Worm (Caenorhabditis elegans) whole organism, young adult: Measurements from ENCODE around the gene glb-29.
A peak's percentile ranks its signal among the peaks of the same experiment; 100 is the strongest.

Experiments
- B0019.2 ChIP-seq: fragments of 200-800 bp; sonication (Bioruptor generic); conservative IDR thresholded peaks from 2 replicates; pipeline ENCODE4 v1.3.6; 2022; ENCODE audit warnings: missing genetic modification reagents, missing genetic modification characterization, missing compliant biosample characterization
- C17E4.6 ChIP-seq: fragments of 200-800 bp; sonication (Bioruptor generic); IDR thresholded peaks from 2 replicates; pipeline ENCODE4 v1.3.6; 2022; ENCODE audit warnings: missing genetic modification reagents, missing genetic modification characterization, missing compliant biosample characterization
- F10E7.11 ChIP-seq: sonication (generic microtip); optimal IDR thresholded peaks from 2 replicates; lab custom pipeline; 2017; ENCODE audit warnings: mild to moderate bottlenecking, missing genetic modification characterization, moderate library complexity, missing compliant biosample characterization
- F22D6.2 ChIP-seq: sonication (generic microtip); optimal IDR thresholded peaks from 2 replicates; lab custom pipeline; 2016; ENCODE audit warnings: mild to moderate bottlenecking, missing genetic modification characterization, missing compliant biosample characterization
- F23B12.7 ChIP-seq: sonication (generic microtip); optimal IDR thresholded peaks from 2 replicates; lab custom pipeline; 2017; ENCODE audit warnings: missing genetic modification characterization, mild to moderate bottlenecking, missing compliant biosample characterization, antibody characterized with exemption, moderate library complexity; ENCODE audit not compliant: insufficient read depth
- F33H1.4 ChIP-seq: fragments of 200-800 bp; sonication (Bioruptor generic); IDR thresholded peaks from 2 replicates; pipeline ENCODE4 v1.3.6; 2022; ENCODE audit warnings: missing genetic modification reagents, missing genetic modification characterization, missing compliant biosample characterization
- F52B5.7 ChIP-seq: sonication (generic microtip); optimal IDR thresholded peaks from 2 replicates; lab custom pipeline; 2016; ENCODE audit warnings: mild to moderate bottlenecking, missing genetic modification characterization, missing compliant biosample characterization
- K11D2.4 ChIP-seq: fragments of 200-800 bp; sonication (Bioruptor generic); IDR thresholded peaks from 2 replicates; pipeline ENCODE4 v1.3.6; 2022; ENCODE audit warnings: missing genetic modification reagents, missing genetic modification characterization, missing compliant biosample characterization
- T26A5.8 ChIP-seq: sonication (generic microtip); optimal IDR thresholded peaks from 2 replicates; lab custom pipeline; 2016; ENCODE audit warnings: missing genetic modification characterization, missing compliant biosample characterization
- Y53F4B.3 ChIP-seq: fragments of 200-800 bp; sonication (Bioruptor generic); IDR thresholded peaks from 2 replicates; pipeline ENCODE4 v1.3.6; 2022; ENCODE audit warnings: missing genetic modification reagents, missing genetic modification characterization, missing compliant biosample characterization
- Y53G8AR.9 ChIP-seq: fragments of 200-800 bp; sonication (Bioruptor generic); conservative IDR thresholded peaks from 2 replicates; pipeline ENCODE4 v1.3.6; 2022; ENCODE audit warnings: missing genetic modification reagents, missing genetic modification characterization, missing compliant biosample characterization
- Y79H2A.3 ChIP-seq: fragments of 200-800 bp; sonication (Bioruptor generic); conservative IDR thresholded peaks from 2 replicates; pipeline ENCODE4 v1.3.6; 2022; ENCODE audit warnings: missing genetic modification reagents, missing genetic modification characterization, missing compliant biosample characterization
- akir-1 ChIP-seq: fragments of 200-800 bp; sonication (Bioruptor generic); optimal IDR thresholded peaks from 2 replicates; lab custom pipeline; 2018; ENCODE audit warnings: mild to moderate bottlenecking, missing genetic modification characterization, moderate library complexity, missing compliant biosample characterization
- ama-1 ChIP-seq, 3 experiments: fragments of 150-350 bp in 1 of 3; sonication (generic microtip) in 2 of 3; optimal IDR thresholded peaks; 2 replicates each; lab custom pipeline; 2014 to 2018; ENCODE audit warnings: missing biosample characterization in 2 of 3, missing genetic modification characterization in 2 of 3, missing genetic modification reagents in 2 of 3
- atf-7 ChIP-seq: sonication (generic microtip); optimal IDR thresholded peaks from 2 replicates; lab custom pipeline; 2017; ENCODE audit warnings: mild to moderate bottlenecking, missing genetic modification characterization, missing compliant biosample characterization
- bed-1 ChIP-seq: fragments of 200-800 bp; sonication (Bioruptor generic); IDR thresholded peaks from 2 replicates; pipeline ENCODE4 v1.3.6; 2022; ENCODE audit warnings: missing genetic modification reagents, missing genetic modification characterization, missing compliant biosample characterization
- cebp-1 ChIP-seq, 2 experiments: fragments of 200-800 bp in 1 of 2; sonication (Bioruptor generic) in 1 of 2; sonication (generic microtip) in 1 of 2; IDR thresholded peaks in 1 of 2; optimal IDR thresholded peaks in 1 of 2; 2 replicates each; pipeline versions ENCODE4 v1.3.6 to Lab custom; 2017 to 2022; ENCODE audit warnings: missing compliant biosample characterization in 2 of 2, missing genetic modification characterization in 2 of 2, mild to moderate bottlenecking in 1 of 2, missing genetic modification reagents in 1 of 2, moderate library complexity in 1 of 2
- ceh-58 ChIP-seq: fragments of 200-800 bp; sonication (Bioruptor generic); IDR thresholded peaks from 2 replicates; pipeline ENCODE4 v1.3.6; 2022; ENCODE audit warnings: missing genetic modification characterization, missing compliant biosample characterization
- ceh-91 ChIP-seq: fragments of 200-800 bp; sonication (Bioruptor generic); IDR thresholded peaks from 2 replicates; pipeline ENCODE4 v1.3.6; 2022; ENCODE audit warnings: missing genetic modification reagents, missing genetic modification characterization, missing compliant biosample characterization
- die-1 ChIP-seq: sonication (generic microtip); optimal IDR thresholded peaks from 2 replicates; lab custom pipeline; 2016; ENCODE audit warnings: missing genotype, mild to moderate bottlenecking, missing genetic modification characterization, missing compliant biosample characterization
- egrh-3 ChIP-seq: fragments of 200-800 bp; sonication (Bioruptor generic); IDR thresholded peaks from 2 replicates; pipeline ENCODE4 v1.3.6; 2022; ENCODE audit warnings: missing genetic modification reagents, missing genetic modification characterization, missing compliant biosample characterization
- him-1 ChIP-seq: sonication (generic microtip); optimal IDR thresholded peaks from 2 replicates; lab custom pipeline; 2016; ENCODE audit warnings: missing genotype, missing genetic modification reagents, missing genetic modification characterization, missing compliant biosample characterization
- hlh-12 ChIP-seq: sonication (generic microtip); optimal IDR thresholded peaks from 2 replicates; lab custom pipeline; 2016; ENCODE audit warnings: missing genetic modification characterization, missing compliant biosample characterization
- hlh-26 ChIP-seq: fragments of 200-800 bp; sonication (Bioruptor generic); conservative IDR thresholded peaks from 2 replicates; pipeline ENCODE4 v1.3.6; 2022; ENCODE audit warnings: missing genetic modification reagents, missing genetic modification characterization, missing compliant biosample characterization
- hmg-20 ChIP-seq: fragments of 200-800 bp; sonication (Bioruptor generic); IDR thresholded peaks from 2 replicates; pipeline ENCODE4 v1.3.6; 2022; ENCODE audit warnings: missing genetic modification reagents, missing genetic modification characterization, missing compliant biosample characterization
- let-607 ChIP-seq, 2 experiments: fragments of 200-800 bp in 1 of 2; sonication (Bioruptor generic) in 1 of 2; sonication (generic microtip) in 1 of 2; optimal IDR thresholded peaks; 2 replicates each; lab custom pipeline; 2016 to 2018; ENCODE audit warnings: mild to moderate bottlenecking in 2 of 2, missing compliant biosample characterization in 2 of 2, missing genetic modification characterization in 2 of 2, moderate library complexity in 2 of 2, missing genotype in 1 of 2
- lin-35 ChIP-seq, 3 experiments: fragments of 150-350 bp in 2 of 3; sonication (generic microtip) in 1 of 3; optimal IDR thresholded peaks; 2 replicates each; lab custom pipeline; 2014 to 2018; ENCODE audit warnings: missing biosample characterization in 3 of 3, missing genetic modification characterization in 3 of 3, missing genetic modification reagents in 3 of 3
- lsl-1 ChIP-seq: fragments of 200-800 bp; sonication (Bioruptor generic); optimal IDR thresholded peaks from 2 replicates; lab custom pipeline; 2018; ENCODE audit warnings: mild to moderate bottlenecking, missing genetic modification characterization, moderate library complexity, missing compliant biosample characterization
- lsy-27 ChIP-seq: sonication (generic microtip); optimal IDR thresholded peaks from 2 replicates; lab custom pipeline; 2017; ENCODE audit warnings: missing genetic modification characterization, mild to moderate bottlenecking, missing compliant biosample characterization, antibody characterized with exemption, missing genotype, borderline replicate concordance; ENCODE audit not compliant: insufficient read depth
- madf-10 ChIP-seq: sonication (generic microtip); optimal IDR thresholded peaks from 2 replicates; lab custom pipeline; 2016; ENCODE audit warnings: mild to moderate bottlenecking, missing genetic modification characterization, missing compliant biosample characterization
- madf-3 ChIP-seq: fragments of 200-800 bp; sonication (Bioruptor generic); IDR thresholded peaks from 2 replicates; pipeline ENCODE4 v1.3.6; 2022; ENCODE audit warnings: missing genetic modification reagents, missing genetic modification characterization, missing compliant biosample characterization
- mel-28 ChIP-seq: sonication (generic microtip); optimal IDR thresholded peaks from 2 replicates; lab custom pipeline; 2016; ENCODE audit warnings: borderline replicate concordance, mild to moderate bottlenecking, missing genetic modification characterization, missing compliant biosample characterization
- nhr-120 ChIP-seq: fragments of 200-800 bp; sonication (Bioruptor generic); IDR thresholded peaks from 2 replicates; pipeline ENCODE4 v1.3.6; 2022; ENCODE audit warnings: missing genetic modification characterization, missing compliant biosample characterization
- nhr-179 ChIP-seq: sonication (generic microtip); optimal IDR thresholded peaks from 2 replicates; lab custom pipeline; 2016; ENCODE audit warnings: mild to moderate bottlenecking, missing genetic modification characterization, missing compliant biosample characterization
- nhr-80 ChIP-seq: sonication (generic microtip); optimal IDR thresholded peaks from 2 replicates; lab custom pipeline; 2016; ENCODE audit warnings: missing genetic modification characterization, missing compliant biosample characterization
- sdz-38 ChIP-seq: sonication (generic microtip); optimal IDR thresholded peaks from 2 replicates; lab custom pipeline; 2016; ENCODE audit warnings: missing genotype, missing genetic modification characterization, missing compliant biosample characterization
- sea-2 ChIP-seq: fragments of 200-800 bp; sonication (Bioruptor generic); IDR thresholded peaks from 2 replicates; pipeline ENCODE4 v1.3.6; 2022; ENCODE audit warnings: missing genetic modification characterization, missing compliant biosample characterization
- snpc-1.3 ChIP-seq: sonication (generic microtip); optimal IDR thresholded peaks from 2 replicates; lab custom pipeline; 2017; ENCODE audit warnings: missing genetic modification characterization, mild to moderate bottlenecking, missing compliant biosample characterization, antibody characterized with exemption, moderate library complexity, missing genotype, missing genetic modification reagents; ENCODE audit not compliant: insufficient read depth
- snpc-4 ChIP-seq, 5 experiments: fragments of 150-350 bp in 1 of 5; sonication (generic microtip) in 4 of 5; optimal IDR thresholded peaks; 2 replicates each; lab custom pipeline; 2014 to 2018; ENCODE audit warnings: missing genetic modification characterization in 5 of 5, missing biosample characterization in 3 of 5, antibody characterized with exemption in 2 of 5, mild to moderate bottlenecking in 2 of 5, missing compliant biosample characterization in 2 of 5, missing genotype in 2 of 5, moderate library complexity in 2 of 5, missing genetic modification reagents in 1 of 5
- somi-1 ChIP-seq: fragments of 200-800 bp; sonication (Bioruptor generic); optimal IDR thresholded peaks from 2 replicates; lab custom pipeline; 2018; ENCODE audit warnings: mild to moderate bottlenecking, missing genetic modification characterization, missing compliant biosample characterization
- tbx-9 ChIP-seq: sonication (generic microtip); optimal IDR thresholded peaks from 2 replicates; lab custom pipeline; 2016; ENCODE audit warnings: borderline replicate concordance, missing genetic modification characterization, inconsistent platforms, missing compliant biosample characterization
- xnd-1 ChIP-seq: sonication (generic microtip); optimal IDR thresholded peaks from 2 replicates; lab custom pipeline; 2016; ENCODE audit warnings: missing genotype, missing genetic modification reagents, missing genetic modification characterization, missing compliant biosample characterization
- zim-3 ChIP-seq: sonication (generic microtip); optimal IDR thresholded peaks from 2 replicates; lab custom pipeline; 2017; ENCODE audit warnings: mild to moderate bottlenecking, missing genetic modification characterization, moderate library complexity, missing compliant biosample characterization
- ztf-26 ChIP-seq: sonication (generic microtip); optimal IDR thresholded peaks from 2 replicates; lab custom pipeline; 2017; ENCODE audit warnings: missing genetic modification characterization, missing compliant biosample characterization
- ztf-28 ChIP-seq: fragments of 200-800 bp; sonication (Bioruptor generic); IDR thresholded peaks from 2 replicates; pipeline ENCODE4 v1.3.6; 2022; ENCODE audit warnings: missing genetic modification reagents, missing genetic modification characterization, missing compliant biosample characterization
- ztf-6 ChIP-seq: fragments of 200-800 bp; sonication (Bioruptor generic); IDR thresholded peaks from 2 replicates; pipeline ENCODE4 v1.3.6; 2022; ENCODE audit warnings: missing genetic modification reagents, missing genetic modification characterization, missing compliant biosample characterization

The glb-29 gene

ce11 chrII:11980110-11980509, 28.8 kb upstream of the glb-29 start (continued):
- TF ChIP-seq ztf-28 (GFP tag; lab: Robert Waterston, UW), result peak; percentile 96
- no peak for TF ChIP-seq T26A5.8 (tag; lab: Kevin White, UChicago)
- TF ChIP-seq ceh-58, result no peak
- TF ChIP-seq die-1 (tag; lab: Kevin White, UChicago), result no peak
- peak; percentile 87 for TF ChIP-seq snpc-1.3
- peak; percentile 70; the same call in 1 of the 2 replicates for TF ChIP-seq Y53F4B.3
- TF ChIP-seq snpc-4 (GFP tag; optimal IDR thresholded peaks at IDR 0.05; lab: Kevin White, UChicago), result peak; percentile 23
- TF ChIP-seq snpc-4 (tag; optimal IDR thresholded peaks at IDR 0.05; lab: Kevin White, UChicago), result peak in 3 of 4 experiments; percentile 66 to 79 (median 66)
- TF ChIP-seq lsl-1 (GFP tag; lab: Kevin White, UChicago), result peak; percentile 85
- TF ChIP-seq zim-3 (tag; lab: Kevin White, UChicago), result no peak
- TF ChIP-seq atf-7 (tag; lab: Kevin White, UChicago), result no peak
- TF ChIP-seq madf-3 (GFP tag; lab: Robert Waterston, UW), result peak; percentile 99
- no peak for TF ChIP-seq F52B5.7 (tag; lab: Kevin White, UChicago)
- TF ChIP-seq hmg-20 (GFP tag; lab: Robert Waterston, UW), result no peak
- no peak for TF ChIP-seq him-1 (tag; lab: Kevin White, UChicago)
- TF ChIP-seq ztf-26 (tag; lab: Kevin White, UChicago), result peak; percentile 76
- no peak for TF ChIP-seq F10E7.11 (tag; lab: Kevin White, UChicago)
- TF ChIP-seq sea-2 (GFP tag; lab: Robert Waterston, UW), result no peak
- peak; percentile 92 for TF ChIP-seq Y53G8AR.9 (GFP tag; lab: Robert Waterston, UW)
- no peak for TF ChIP-seq hlh-26
- TF ChIP-seq ztf-6, result no peak; the same call in 1 of the 2 replicates
- TF ChIP-seq madf-10 (tag; lab: Kevin White, UChicago), result peak; percentile 85
- TF ChIP-seq hlh-12 (tag; lab: Kevin White, UChicago), result no peak
- TF ChIP-seq nhr-120, result no peak
- TF ChIP-seq Y79H2A.3 (GFP tag; lab: Robert Waterston, UW), result no peak
- TF ChIP-seq F22D6.2, result peak; percentile 16
- no peak for TF ChIP-seq F23B12.7 (tag; lab: Kevin White, UChicago)
- TF ChIP-seq nhr-179 (tag; lab: Kevin White, UChicago), result no peak
- TF ChIP-seq xnd-1, result peak; percentile 4
- peak; percentile 59 for TF ChIP-seq egrh-3 (GFP tag; lab: Robert Waterston, UW)
- TF ChIP-seq B0019.2 (GFP tag; lab: Robert Waterston, UW), result peak; percentile 92
- TF ChIP-seq sdz-38 (tag; lab: Kevin White, UChicago), result no peak
- TF ChIP-seq F33H1.4, result peak; percentile 93
- peak; percentile 28 for TF ChIP-seq nhr-80
- no peak for TF ChIP-seq ama-1 (optimal IDR thresholded peaks at IDR 0.05; lab: Kevin White, UChicago)
- TF ChIP-seq ama-1 (GFP tag; optimal IDR thresholded peaks at IDR 0.05; lab: Kevin White, UChicago), result no peak
- TF ChIP-seq let-607 (tag; optimal IDR thresholded peaks at IDR 0.05; lab: Kevin White, UChicago), result peak; percentile 25 to 80
- peak; percentile 92 for TF ChIP-seq ceh-91 (GFP tag; lab: Robert Waterston, UW)
- TF ChIP-seq lin-35 (GFP tag; optimal IDR thresholded peaks at IDR 0.05; lab: Kevin White, UChicago), result peak in 1 of 3 experiments; percentile 88
- TF ChIP-seq akir-1 (GFP tag; lab: Kevin White, UChicago), result no peak
- TF ChIP-seq K11D2.4 (GFP tag; lab: Robert Waterston, UW), result no peak
- no peak for TF ChIP-seq mel-28 (tag; lab: Kevin White, UChicago)
- no peak; the same call in none of the 2 replicates for TF ChIP-seq cebp-1 (GFP tag; IDR thresholded peaks at IDR 0.05; lab: Robert Waterston, UW)
- peak; percentile 58 for TF ChIP-seq cebp-1 (tag; optimal IDR thresholded peaks at IDR 0.05; lab: Kevin White, UChicago)
- peak; percentile 71 for TF ChIP-seq C17E4.6 (GFP tag; lab: Robert Waterston, UW)
- no peak for TF ChIP-seq lsy-27 (tag; lab: Kevin White, UChicago)
- TF ChIP-seq bed-1 (GFP tag; lab: Robert Waterston, UW), result no peak
- no peak for TF ChIP-seq tbx-9 (tag; lab: Kevin White, UChicago)
- no peak for TF ChIP-seq somi-1 (GFP tag; lab: Kevin White, UChicago)
